Fruit fly (Drosophila melanogaster) S2 (cell line): ENCODE results near the gene CG9592.

Source experiments
- CG8478 ChIP-seq: fragments of >200 bp; optimal IDR thresholded peaks from 2 replicates; lab custom pipeline; 2018
- CTCF ChIP-seq, 2 experiments: fragments of >200 bp; optimal IDR thresholded peaks; 2 replicates each; lab custom pipeline; 2018

dm6 chr3L:14558947-14559509 is 41.4 kb downstream of the CG9592 start:
- TF ChIP-seq CTCF (optimal IDR thresholded peaks at IDR 0.05; lab: Kevin White, UChicago), result no peak
- no peak for TF ChIP-seq CG8478 (lab: Kevin White, UChicago)
